Fruit fly (Drosophila melanogaster): ENCODE measurements around the gene CG11550.

dm6 chr3R:31724580-31725320 lies 45.1 kb upstream of the CG11550 start:
- TF ChIP-seq h (optimal IDR thresholded peaks at IDR 0.05) = no peak
- TF ChIP-seq psq (optimal IDR thresholded peaks at IDR 0.05) = no peak
- peak; percentile 12 for TF ChIP-seq insv (optimal IDR thresholded peaks at IDR 0.05)
